Worm (Caenorhabditis elegans): Measurements from ENCODE around the gene rab-6.1.
"Not testable (repeated sequence)": the region's sequence is repeated elsewhere in the genome, so short reads cannot be mapped to it uniquely, and the experiment has no call there.

DNA sequence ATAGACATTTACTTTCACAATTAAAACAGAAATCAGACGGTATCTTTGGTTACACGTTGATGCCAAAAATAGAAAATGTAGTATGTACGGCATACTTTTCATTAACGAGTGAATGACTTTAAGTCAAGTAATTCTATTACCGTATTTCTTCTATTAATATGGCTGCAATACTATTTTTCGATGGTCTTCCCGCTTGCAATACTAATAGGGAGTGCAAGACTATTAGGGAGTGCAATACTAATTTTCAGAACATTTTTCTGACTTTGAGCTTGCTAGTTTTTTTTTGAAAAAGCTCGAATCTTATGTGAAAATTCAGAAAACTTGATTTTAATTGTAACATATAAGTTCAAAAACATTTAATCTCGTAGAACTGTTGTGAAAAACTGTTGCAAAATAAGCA lies 16.0 kb downstream of the rab-6.1 start, which contains the start of gene R08D7.7:
- TF ChIP-seq pha-4, hmg-11, snpc-4, nhr-23, elt-3, zag-1, nhr-28, egl-27, ceh-82 (tag; optimal IDR thresholded peaks at IDR 0.05): not testable (repeated sequence)

Measured in whole organism, L3 larva.